Worm (Caenorhabditis elegans) whole organism, midembryonic: ENCODE data around the gene C12D5.4.

ENCODE experiments used
- flt-1 ChIP-seq: fragments of 200-800 bp; sonication (Bioruptor generic); IDR thresholded peaks from 2 replicates; pipeline ENCODE4 v1.3.6; 2022; ENCODE audit warnings: missing genetic modification characterization, missing compliant biosample characterization
- klf-2 ChIP-seq: fragments of 200-800 bp; sonication (Bioruptor generic); conservative IDR thresholded peaks from 2 replicates; pipeline ENCODE4 v1.3.6; 2022; ENCODE audit warnings: missing genetic modification reagents, missing genetic modification characterization, missing compliant biosample characterization
- med-1 ChIP-seq: sonication (generic microtip); optimal IDR thresholded peaks from 2 replicates; lab custom pipeline; 2017; ENCODE audit warnings: missing genetic modification characterization, mild to moderate bottlenecking, missing compliant biosample characterization, antibody characterized with exemption, missing genetic modification reagents; ENCODE audit not compliant: insufficient read depth
- ztf-23 ChIP-seq: fragments of 200-800 bp; sonication (Bioruptor generic); IDR thresholded peaks from 2 replicates; pipeline ENCODE4 v1.3.6; 2022; ENCODE audit warnings: missing genetic modification reagents, missing genetic modification characterization, missing compliant biosample characterization
- ztf-29 ChIP-seq: fragments of 200-800 bp; sonication (Bioruptor generic); IDR thresholded peaks from 2 replicates; pipeline ENCODE4 v1.3.6; 2022; ENCODE audit warnings: missing genetic modification reagents, missing genetic modification characterization, missing compliant biosample characterization

ce11 chrV:7637801-7638200 is 34.6 kb upstream of the C12D5.4 start, which contains the start of gene clec-45:
- TF ChIP-seq med-1 (GFP tag; lab: Kevin White, UChicago): no peak
- TF ChIP-seq flt-1 (GFP tag; lab: Robert Waterston, UW): no peak
- TF ChIP-seq ztf-23 (GFP tag; lab: Robert Waterston, UW): no peak
- no peak for TF ChIP-seq ztf-29 (GFP tag; lab: Robert Waterston, UW)
- no peak for TF ChIP-seq klf-2 (GFP tag; lab: Robert Waterston, UW)
